Fruit fly (Drosophila melanogaster) whole organism, wandering third instar larva: Measurements from ENCODE around the gene Adgf-B.

Experiments
- GATAd ChIP-seq: sonication (Bioruptor generic); optimal IDR thresholded peaks from 2 replicates; lab custom pipeline; 2016; ENCODE audit warnings: missing biosample characterization, missing genetic modification characterization
- N ChIP-seq: fragments of >200 bp; optimal IDR thresholded peaks from 2 replicates; lab custom pipeline; 2018; ENCODE audit warnings: missing biosample characterization, missing external identifiers, missing genetic modification characterization
- dsf ChIP-seq: sonication (Bioruptor generic); optimal IDR thresholded peaks from 2 replicates; lab custom pipeline; 2016; ENCODE audit warnings: missing biosample characterization, missing genetic modification characterization, borderline replicate concordance
- lola ChIP-seq: fragments of >200 bp; optimal IDR thresholded peaks from 2 replicates; lab custom pipeline; 2017; ENCODE audit warnings: missing biosample characterization, missing genetic modification characterization
- pan ChIP-seq: fragments of >200 bp; optimal IDR thresholded peaks from 2 replicates; lab custom pipeline; 2017

DNA sequence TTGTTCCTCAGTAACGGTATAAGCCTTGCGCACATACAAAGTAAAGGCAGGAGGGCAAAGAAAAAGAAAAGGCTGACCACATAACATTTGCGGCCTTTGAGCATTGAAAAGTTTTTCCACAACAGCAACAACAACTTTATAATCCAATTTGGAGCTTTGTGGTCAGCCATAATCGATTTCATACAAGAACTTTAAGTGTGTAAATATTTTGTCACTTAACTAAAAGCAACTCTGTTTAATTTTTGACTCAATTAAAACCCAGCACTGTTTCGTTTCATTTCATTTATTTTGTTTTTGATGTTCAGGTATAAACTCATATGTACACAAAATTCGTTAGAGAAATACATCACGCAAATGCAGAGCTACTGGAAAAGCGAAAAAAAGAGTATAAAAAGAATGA is 47.1 kb upstream of the Adgf-B start, which contains the start of gene CG42816:
- TF ChIP-seq lola (GFP tag; lab: Kevin White, UChicago), result no peak
- no peak for TF ChIP-seq N
- no peak for TF ChIP-seq pan (lab: Kevin White, UChicago)
- TF ChIP-seq dsf (GFP tag; lab: Kevin White, UChicago), result no peak
- no peak for TF ChIP-seq GATAd (GFP tag; lab: Kevin White, UChicago)
